Worm (Caenorhabditis elegans) whole organism, L1 larva: ENCODE measurements around the gene mrps-21.

Experiments used
- C04F5.9 ChIP-seq: sonication (generic microtip); optimal IDR thresholded peaks from 2 replicates; lab custom pipeline; 2016; ENCODE audit warnings: missing genetic modification characterization, missing compliant biosample characterization
- F16B12.6 ChIP-seq: fragments of 150-350 bp; optimal IDR thresholded peaks from 2 replicates; lab custom pipeline; 2014; ENCODE audit warnings: missing biosample characterization, missing genetic modification characterization
- Y116A8C.19 ChIP-seq: sonication (generic microtip); optimal IDR thresholded peaks from 2 replicates; lab custom pipeline; 2016; ENCODE audit warnings: missing compliant biosample characterization, missing genetic modification characterization, borderline replicate concordance
- aha-1 ChIP-seq: fragments of 150-350 bp; optimal IDR thresholded peaks from 2 replicates; lab custom pipeline; 2014; ENCODE audit warnings: missing biosample characterization, missing genetic modification characterization
- aly-2 ChIP-seq: fragments of 150-350 bp; optimal IDR thresholded peaks from 2 replicates; lab custom pipeline; 2014; ENCODE audit warnings: missing biosample characterization, missing genetic modification characterization
- blmp-1 ChIP-seq: fragments of 150-350 bp; optimal IDR thresholded peaks from 2 replicates; lab custom pipeline; 2014; ENCODE audit warnings: missing biosample characterization, missing genetic modification characterization
- ceh-63 ChIP-seq: fragments of 200-800 bp; sonication (Bioruptor generic); optimal IDR thresholded peaks from 2 replicates; lab custom pipeline; 2018; ENCODE audit warnings: mild to moderate bottlenecking, missing genetic modification characterization, missing compliant biosample characterization
- ceh-82 ChIP-seq, 3 experiments: fragments of 150-350 bp in 1 of 3; sonication (generic microtip) in 2 of 3; optimal IDR thresholded peaks; 2 replicates each; lab custom pipeline; 2014 to 2017; ENCODE audit warnings: missing biosample characterization in 3 of 3, missing genetic modification characterization in 3 of 3
- ceh-88 ChIP-seq: fragments of 200-800 bp; sonication (Bioruptor generic); IDR thresholded peaks from 2 replicates; pipeline ENCODE4 v1.3.6; 2022; ENCODE audit warnings: missing genetic modification characterization, missing compliant biosample characterization
- ceh-90 ChIP-seq: sonication (generic microtip); optimal IDR thresholded peaks from 2 replicates; lab custom pipeline; 2016; ENCODE audit warnings: missing genetic modification characterization, missing compliant biosample characterization
- ces-1 ChIP-seq: fragments of 150-350 bp; optimal IDR thresholded peaks from 2 replicates; lab custom pipeline; 2014; ENCODE audit warnings: missing biosample characterization, missing genetic modification reagents, missing genetic modification characterization
- efl-1 ChIP-seq, 4 experiments: fragments of 150-350 bp; optimal IDR thresholded peaks in 3 of 4; peaks in 1 of 4; 1 replicate in 1 of 4; 2 replicates in 3 of 4; lab custom pipeline; 2014; ENCODE audit warnings: missing biosample characterization in 2 of 4, missing genetic modification characterization in 2 of 4, missing genetic modification reagents in 2 of 4
- egl-27 ChIP-seq, 2 experiments: fragments of 150-350 bp in 1 of 2; sonication (generic microtip); optimal IDR thresholded peaks; 3 replicates each; lab custom pipeline; 2017 to 2018; ENCODE audit warnings: missing biosample characterization in 2 of 2, missing genetic modification characterization in 2 of 2, missing genetic modification reagents in 2 of 2
- elt-3 ChIP-seq, 6 experiments: fragments of 150-350 bp in 1 of 6; sonication (generic microtip); optimal IDR thresholded peaks; 2 replicates each; lab custom pipeline; 2017 to 2018; ENCODE audit warnings: missing biosample characterization in 6 of 6, missing genetic modification characterization in 6 of 6, inconsistent platforms in 1 of 6
- fkh-8 ChIP-seq: sonication (generic microtip); optimal IDR thresholded peaks from 2 replicates; lab custom pipeline; 2016; ENCODE audit warnings: mild to moderate bottlenecking, missing genetic modification characterization, missing compliant biosample characterization
- grh-1 ChIP-seq: fragments of 200-800 bp; sonication (Bioruptor generic); IDR thresholded peaks from 2 replicates; pipeline ENCODE4 v1.3.6; 2022; ENCODE audit warnings: missing genetic modification reagents, missing genetic modification characterization, missing compliant biosample characterization
- hlh-17 ChIP-seq: fragments of 200-800 bp; sonication (Bioruptor generic); optimal IDR thresholded peaks from 2 replicates; lab custom pipeline; 2018; ENCODE audit warnings: missing genetic modification characterization, mild to moderate bottlenecking, missing compliant biosample characterization, moderate library complexity, borderline replicate concordance
- hpl-2 ChIP-seq: fragments of 150-350 bp; optimal IDR thresholded peaks from 2 replicates; lab custom pipeline; 2014; ENCODE audit warnings: missing biosample characterization, missing genetic modification reagents, missing genetic modification characterization
- irx-1 ChIP-seq: sonication (generic microtip); optimal IDR thresholded peaks from 2 replicates; lab custom pipeline; 2016; ENCODE audit warnings: missing genetic modification characterization, missing compliant biosample characterization
- jun-1 ChIP-seq: fragments of 150-350 bp; optimal IDR thresholded peaks from 2 replicates; lab custom pipeline; 2014; ENCODE audit warnings: missing biosample characterization, missing genetic modification reagents, missing genetic modification characterization
- lin-14 ChIP-seq: fragments of 200-800 bp; sonication (Bioruptor generic); optimal IDR thresholded peaks from 2 replicates; lab custom pipeline; 2018; ENCODE audit warnings: mild to moderate bottlenecking, missing genetic modification characterization, moderate library complexity, missing compliant biosample characterization
- lin-35 ChIP-seq, 2 experiments: fragments of 150-350 bp; optimal IDR thresholded peaks; 2 replicates each; lab custom pipeline; 2014; ENCODE audit warnings: missing biosample characterization in 2 of 2, missing genetic modification characterization in 2 of 2, missing genetic modification reagents in 2 of 2
- lir-3 ChIP-seq: sonication (generic microtip); optimal IDR thresholded peaks from 2 replicates; lab custom pipeline; 2016; ENCODE audit warnings: mild to moderate bottlenecking, missing genetic modification characterization, moderate library complexity, missing compliant biosample characterization; ENCODE audit not compliant: poor library complexity
- mab-9 ChIP-seq: fragments of 200-800 bp; sonication (Bioruptor generic); IDR thresholded peaks from 2 replicates; pipeline ENCODE4 v1.3.6; 2022; ENCODE audit warnings: missing genetic modification reagents, missing genetic modification characterization, missing compliant biosample characterization
- mef-2 ChIP-seq: fragments of 150-350 bp; optimal IDR thresholded peaks from 2 replicates; lab custom pipeline; 2014; ENCODE audit warnings: missing biosample characterization, missing genetic modification characterization
- mep-1 ChIP-seq: fragments of 150-350 bp; optimal IDR thresholded peaks from 2 replicates; lab custom pipeline; 2014; ENCODE audit warnings: missing biosample characterization, missing genetic modification characterization
- nhr-12 ChIP-seq: sonication (generic microtip); optimal IDR thresholded peaks from 2 replicates; lab custom pipeline; 2017; ENCODE audit warnings: missing biosample characterization, missing genetic modification characterization
- nhr-237 ChIP-seq: fragments of 150-350 bp; optimal IDR thresholded peaks from 2 replicates; lab custom pipeline; 2014; ENCODE audit warnings: missing biosample characterization, missing genetic modification characterization
- nhr-47 ChIP-seq: sonication (generic microtip); optimal IDR thresholded peaks from 2 replicates; lab custom pipeline; 2016; ENCODE audit warnings: mild to moderate bottlenecking, missing genetic modification characterization, moderate library complexity, missing compliant biosample characterization
- nhr-71 ChIP-seq: sonication (generic microtip); optimal IDR thresholded peaks from 2 replicates; lab custom pipeline; 2016; ENCODE audit warnings: mild to moderate bottlenecking, missing genetic modification characterization, moderate library complexity, missing compliant biosample characterization
- nhr-77 ChIP-seq: fragments of 150-350 bp; optimal IDR thresholded peaks from 2 replicates; lab custom pipeline; 2014; ENCODE audit warnings: missing biosample characterization, missing genetic modification characterization
- nhr-84 ChIP-seq: sonication (generic microtip); optimal IDR thresholded peaks from 2 replicates; lab custom pipeline; 2017; ENCODE audit warnings: missing biosample characterization, missing genetic modification characterization
- nhr-90 ChIP-seq: sonication (generic microtip); optimal IDR thresholded peaks from 2 replicates; lab custom pipeline; 2016; ENCODE audit warnings: mild to moderate bottlenecking, missing genetic modification characterization, missing compliant biosample characterization; ENCODE audit not compliant: poor library complexity
- pax-3 ChIP-seq: fragments of 200-800 bp; sonication (Bioruptor generic); optimal IDR thresholded peaks from 2 replicates; lab custom pipeline; 2018; ENCODE audit warnings: mild to moderate bottlenecking, missing genetic modification characterization, moderate library complexity, missing compliant biosample characterization
- pqm-1 ChIP-seq: sonication (generic microtip); optimal IDR thresholded peaks from 3 replicates; lab custom pipeline; 2017; ENCODE audit warnings: missing biosample characterization, missing genetic modification characterization
- rnt-1 ChIP-seq: sonication (generic microtip); optimal IDR thresholded peaks from 2 replicates; lab custom pipeline; 2016; ENCODE audit warnings: mild to moderate bottlenecking, missing genetic modification characterization, moderate library complexity, missing compliant biosample characterization
- sup-37 ChIP-seq: fragments of 200-800 bp; sonication (Bioruptor generic); optimal IDR thresholded peaks from 2 replicates; lab custom pipeline; 2018; ENCODE audit warnings: mild to moderate bottlenecking, missing genetic modification characterization, missing compliant biosample characterization
- tbx-2 ChIP-seq: sonication (generic microtip); optimal IDR thresholded peaks from 2 replicates; lab custom pipeline; 2016; ENCODE audit warnings: missing genetic modification characterization, missing compliant biosample characterization
- tlp-1 ChIP-seq: fragments of 150-350 bp; optimal IDR thresholded peaks from 2 replicates; lab custom pipeline; 2014; ENCODE audit warnings: missing biosample characterization, missing genetic modification characterization
- unc-130 ChIP-seq: fragments of 150-350 bp; optimal IDR thresholded peaks from 2 replicates; lab custom pipeline; 2017; ENCODE audit warnings: missing biosample characterization, missing genetic modification characterization, inconsistent platforms
- unc-62 ChIP-seq: fragments of 150-350 bp; optimal IDR thresholded peaks from 2 replicates; lab custom pipeline; 2014; ENCODE audit warnings: missing biosample characterization, missing genetic modification reagents, missing genetic modification characterization
- unc-98 ChIP-seq: fragments of 200-800 bp; sonication (Bioruptor generic); IDR thresholded peaks from 2 replicates; pipeline ENCODE4 v1.3.6; 2022; ENCODE audit warnings: missing genetic modification characterization, missing compliant biosample characterization
- xbp-1 ChIP-seq: sonication (generic microtip); optimal IDR thresholded peaks from 2 replicates; lab custom pipeline; 2016; ENCODE audit warnings: missing genetic modification characterization, missing compliant biosample characterization
- ztf-11 ChIP-seq, 2 experiments: sonication (generic microtip); optimal IDR thresholded peaks; 2 replicates each; lab custom pipeline; 2016 to 2017; ENCODE audit warnings: missing genetic modification characterization in 2 of 2, missing biosample characterization in 1 of 2, missing compliant biosample characterization in 1 of 2

Gene mrps-21

DNA sequence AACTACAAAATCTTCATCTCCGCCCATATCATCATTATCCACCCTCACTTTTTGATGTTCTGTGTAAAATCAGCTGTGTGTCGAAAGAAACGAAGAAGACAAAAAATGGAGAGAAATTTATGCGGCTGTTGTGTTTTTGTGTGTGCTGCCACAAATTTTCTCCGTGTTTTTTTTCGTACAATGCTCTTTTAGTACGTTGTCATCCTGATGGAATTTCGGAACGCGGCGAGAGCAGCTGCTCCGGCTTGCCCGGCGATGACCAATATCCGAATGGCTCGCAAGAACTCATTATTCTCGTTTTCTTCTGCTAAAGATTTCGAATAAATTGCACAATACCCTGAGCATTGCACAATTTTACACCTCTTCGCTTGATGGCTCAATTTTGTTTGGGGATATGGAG is 20.0 kb downstream of the mrps-21 start:
- no peak for TF ChIP-seq blmp-1
- TF ChIP-seq lir-3 (tag; lab: Kevin White, UChicago), result no peak
- no peak for TF ChIP-seq tbx-2 (tag; lab: Kevin White, UChicago)
- no peak for TF ChIP-seq xbp-1 (tag; lab: Kevin White, UChicago)
- no peak for TF ChIP-seq irx-1 (tag; lab: Kevin White, UChicago)
- TF ChIP-seq pax-3, result no peak
- TF ChIP-seq mab-9 (GFP tag; lab: Robert Waterston, UW), result no peak
- TF ChIP-seq nhr-90 (tag; lab: Kevin White, UChicago), result no peak
- no peak for TF ChIP-seq ceh-90 (tag; lab: Kevin White, UChicago)
- no peak for TF ChIP-seq egl-27 (tag; optimal IDR thresholded peaks at IDR 0.05; lab: Kevin White, UChicago)
- no peak for TF ChIP-seq nhr-71
- no peak for TF ChIP-seq unc-98 (GFP tag; lab: Robert Waterston, UW)

DNA sequence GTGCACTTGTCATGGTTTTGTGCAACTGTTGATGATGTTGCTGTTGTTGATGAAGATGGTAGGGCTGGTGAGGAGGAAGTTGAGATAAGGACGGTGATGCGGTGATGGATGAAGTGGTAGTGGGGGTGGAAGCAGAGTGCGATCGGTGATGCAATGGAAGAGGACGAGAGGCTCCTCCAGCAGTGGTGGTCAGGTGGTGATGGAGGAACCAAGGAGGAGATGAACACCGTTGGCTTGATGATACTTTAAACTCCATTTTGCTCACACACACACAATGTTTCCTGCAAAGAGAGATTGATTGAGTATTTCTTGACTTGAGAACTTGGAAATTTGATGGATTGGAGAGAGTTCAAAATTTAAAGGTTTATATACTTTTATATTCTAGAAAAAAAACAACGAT is 21.5 kb downstream of the mrps-21 start, which contains the start of gene F19C7.8:
TSS of gene F19C7.8 (minus strand) at position 256 of the 400 bp plus-strand sequence.
- TF ChIP-seq egl-27 (tag; optimal IDR thresholded peaks at IDR 0.05; lab: Kevin White, UChicago) (no peak), fkh-8 (tag; lab: Kevin White, UChicago) (no peak), sup-37 (GFP tag; lab: Kevin White, UChicago) (no peak), rnt-1 (tag; lab: Kevin White, UChicago) (peak; percentile 38), lin-14 (GFP tag; lab: Kevin White, UChicago) (peak; percentile 24)

DNA sequence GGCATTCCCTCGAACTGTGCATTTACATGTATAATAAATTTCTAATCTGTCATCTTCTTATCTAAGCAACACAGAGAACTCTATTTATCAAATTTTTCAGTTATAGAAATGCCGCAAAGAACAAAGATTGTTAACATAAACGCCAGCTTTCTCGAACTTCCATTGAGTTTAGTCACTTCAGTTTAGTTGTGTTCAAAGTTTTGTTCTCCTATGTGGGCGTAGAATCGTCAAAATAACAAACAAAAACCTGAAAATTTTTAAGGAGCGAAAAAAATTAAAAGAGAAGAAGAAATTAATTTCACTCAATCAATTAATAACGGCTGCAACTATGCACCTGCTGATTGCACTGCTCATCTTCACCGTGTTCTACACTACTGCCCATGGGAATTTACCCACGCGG is 23.3 kb downstream of the mrps-21 start, which contains the start of gene R105.5:
TSS of gene R105.5 (plus strand) at position 301 of the 400 bp plus-strand sequence.
- TF ChIP-seq irx-1 (tag; lab: Kevin White, UChicago) (no peak), nhr-237 (tag; lab: Kevin White, UChicago) (no peak), egl-27 (tag; optimal IDR thresholded peaks at IDR 0.05; lab: Kevin White, UChicago) (no peak), aly-2 (tag; lab: Kevin White, UChicago) (no peak), hlh-17 (GFP tag; lab: Kevin White, UChicago) (no peak), unc-62 (GFP tag; lab: Kevin White, UChicago) (no peak), tlp-1 (no peak), ces-1 (no peak), C04F5.9 (tag; lab: Kevin White, UChicago) (no peak), Y116A8C.19 (tag; lab: Kevin White, UChicago) (no peak), lin-35 (GFP tag; optimal IDR thresholded peaks at IDR 0.05; lab: Kevin White, UChicago) (no peak), F16B12.6 (no peak), hpl-2 (no peak), mep-1 (no peak), jun-1 (no peak), nhr-12 (tag; lab: Kevin White, UChicago) (no peak), ceh-88 (GFP tag; lab: Robert Waterston, UW) (no peak), ztf-11 (tag; optimal IDR thresholded peaks at IDR 0.05; lab: Kevin White, UChicago) (no peak)

DNA sequence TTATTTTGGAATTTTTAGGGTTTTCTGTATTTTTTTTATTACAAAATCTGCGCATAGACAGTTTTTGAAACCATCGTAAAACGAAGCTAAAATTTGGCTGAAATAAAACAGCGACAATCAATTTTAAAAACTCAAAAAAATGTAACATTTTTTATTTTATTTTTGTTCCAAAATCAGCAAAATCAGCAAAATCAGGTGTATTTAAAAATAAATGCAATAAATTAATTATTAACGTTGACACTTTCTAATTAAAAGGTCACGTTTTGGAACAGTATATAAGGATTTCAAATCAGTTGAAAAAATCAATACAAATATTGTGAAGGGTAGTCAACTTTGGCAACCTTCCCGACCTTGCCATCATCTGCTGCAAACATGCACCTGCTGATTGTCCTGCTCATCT is 25.9 kb downstream of the mrps-21 start, which contains the start of gene R105.1:
TSS of gene R105.1 (plus strand) at position 301 of the 400 bp plus-strand sequence.
- TF ChIP-seq pqm-1 (tag; lab: Kevin White, UChicago) (no peak), mab-9 (GFP tag; lab: Robert Waterston, UW) (no peak), ceh-82 (tag; optimal IDR thresholded peaks at IDR 0.05; lab: Kevin White, UChicago) (no peak), unc-130 (tag; lab: Kevin White, UChicago) (no peak), elt-3 (tag; optimal IDR thresholded peaks at IDR 0.05; lab: Kevin White, UChicago) (no peak), nhr-47 (no peak), aha-1 (no peak), nhr-84 (tag; lab: Kevin White, UChicago) (no peak), ceh-90 (tag; lab: Kevin White, UChicago) (no peak), lir-3 (tag; lab: Kevin White, UChicago) (no peak), efl-1 (optimal IDR thresholded peaks at IDR 0.05; lab: Kevin White, UChicago) (no peak), efl-1 (GFP tag; optimal IDR thresholded peaks at IDR 0.05 in 1 of 2; lab: Kevin White, UChicago) (no peak), mef-2 (no peak), ceh-63 (no peak), grh-1 (GFP tag; lab: Robert Waterston, UW) (no peak), ceh-88 (GFP tag; lab: Robert Waterston, UW) (no peak), nhr-77 (tag; lab: Kevin White, UChicago) (no peak), irx-1 (tag; lab: Kevin White, UChicago) (no peak)
